Worm (Caenorhabditis elegans) whole organism, L1 larva: Measurements from ENCODE around the gene R07E5.11.

ENCODE experiments used
- aly-2 ChIP-seq: fragments of 150-350 bp; optimal IDR thresholded peaks from 2 replicates; lab custom pipeline; 2014; ENCODE audit warnings: missing biosample characterization, missing genetic modification characterization
- ama-1 ChIP-seq: fragments of 150-350 bp; optimal IDR thresholded peaks from 2 replicates; lab custom pipeline; 2014
- egl-27 ChIP-seq, 2 experiments: fragments of 150-350 bp in 1 of 2; sonication (generic microtip); optimal IDR thresholded peaks; 3 replicates each; lab custom pipeline; 2017 to 2018; ENCODE audit warnings: missing biosample characterization in 2 of 2, missing genetic modification characterization in 2 of 2, missing genetic modification reagents in 2 of 2
- fkh-10 ChIP-seq: sonication (generic microtip); optimal IDR thresholded peaks from 2 replicates; lab custom pipeline; 2017; ENCODE audit warnings: missing biosample characterization, missing genetic modification reagents, missing genetic modification characterization
- fos-1 ChIP-seq: fragments of 150-350 bp; optimal IDR thresholded peaks from 2 replicates; lab custom pipeline; 2014; ENCODE audit warnings: missing biosample characterization, missing genetic modification characterization
- mab-9 ChIP-seq: fragments of 200-800 bp; sonication (Bioruptor generic); IDR thresholded peaks from 2 replicates; pipeline ENCODE4 v1.3.6; 2022; ENCODE audit warnings: missing genetic modification reagents, missing genetic modification characterization, missing compliant biosample characterization
- mep-1 ChIP-seq: fragments of 150-350 bp; optimal IDR thresholded peaks from 2 replicates; lab custom pipeline; 2014; ENCODE audit warnings: missing biosample characterization, missing genetic modification characterization
- nhr-237 ChIP-seq: fragments of 150-350 bp; optimal IDR thresholded peaks from 2 replicates; lab custom pipeline; 2014; ENCODE audit warnings: missing biosample characterization, missing genetic modification characterization

ce11 chrIII:4391319-4391718, 23.7 kb downstream of the R07E5.11 start:
- no peak for TF ChIP-seq ama-1
- no peak for TF ChIP-seq nhr-237 (tag; lab: Kevin White, UChicago)
- TF ChIP-seq aly-2 (tag; lab: Kevin White, UChicago): no peak
- no peak for TF ChIP-seq fkh-10 (GFP tag; lab: Kevin White, UChicago)
- TF ChIP-seq egl-27 (tag; optimal IDR thresholded peaks at IDR 0.05; lab: Kevin White, UChicago): no peak
- TF ChIP-seq mep-1 (tag; lab: Kevin White, UChicago): no peak
- TF ChIP-seq mab-9: no peak
- TF ChIP-seq fos-1 (tag; lab: Kevin White, UChicago): no peak
